Worm (Caenorhabditis elegans) whole organism, L1 larva: ENCODE measurements around the gene cest-25.

Experiments used
- efl-1 ChIP-seq, 4 experiments: fragments of 150-350 bp; optimal IDR thresholded peaks in 3 of 4; peaks in 1 of 4; 1 replicate in 1 of 4; 2 replicates in 3 of 4; lab custom pipeline; 2014; ENCODE audit warnings: missing biosample characterization in 2 of 4, missing genetic modification characterization in 2 of 4, missing genetic modification reagents in 2 of 4
- lir-3 ChIP-seq: sonication (generic microtip); optimal IDR thresholded peaks from 2 replicates; lab custom pipeline; 2016; ENCODE audit warnings: mild to moderate bottlenecking, missing genetic modification characterization, moderate library complexity, missing compliant biosample characterization; ENCODE audit not compliant: poor library complexity

cest-25 gene

DNA sequence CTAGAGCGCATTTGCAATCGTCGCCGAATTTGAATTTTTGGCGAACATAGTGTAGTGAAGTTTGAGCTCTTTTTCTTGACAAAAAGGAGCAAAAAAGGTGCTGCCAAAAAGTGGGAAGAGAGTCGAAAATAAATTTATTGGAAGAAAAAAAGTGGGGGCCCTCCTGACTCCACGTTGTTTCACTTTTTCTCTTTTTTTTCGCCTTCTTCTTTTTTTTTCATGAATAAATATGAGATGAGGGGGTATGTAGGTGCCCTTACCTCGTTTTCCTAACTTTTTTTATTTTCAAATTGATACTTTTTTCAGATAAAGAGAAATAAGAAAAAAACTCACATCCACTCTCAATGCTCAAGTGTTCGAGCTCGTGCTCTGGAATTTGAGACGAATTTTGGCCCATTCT, 53.3 kb downstream of the cest-25 start, which contains the start of the genes Y71H2AL.2, Y71H2AL.4 and pbo-1:
Gene Y71H2AL.2, plus strand, starts transcription at position 301 of the 400 bp plus-strand sequence.
Gene Y71H2AL.4, plus strand, starts transcription at position 345 of the 400 bp plus-strand sequence.
Gene pbo-1, minus strand, starts transcription at position 400 of the 400 bp plus-strand sequence.
- TF ChIP-seq efl-1 (optimal IDR thresholded peaks at IDR 0.05; lab: Kevin White, UChicago) (no peak), efl-1 (GFP tag; optimal IDR thresholded peaks at IDR 0.05 in 1 of 2; lab: Kevin White, UChicago) (peak in 1 of 2 experiments; percentile 83), lir-3 (no peak)
